Worm (Caenorhabditis elegans): ENCODE data around the gene elks-1.

- no peak for TF ChIP-seq nhr-237 (tag; optimal IDR thresholded peaks at IDR 0.05)
- TF ChIP-seq nhr-76 (tag; optimal IDR thresholded peaks at IDR 0.05), result no peak
- TF ChIP-seq lsy-2 (tag; optimal IDR thresholded peaks at IDR 0.05), result no peak
- TF ChIP-seq lin-32 (GFP tag; optimal IDR thresholded peaks at IDR 0.05), result no peak
- TF ChIP-seq snpc-4 (tag; optimal IDR thresholded peaks at IDR 0.05), result no peak
- no peak for TF ChIP-seq ham-2 (GFP tag; optimal IDR thresholded peaks at IDR 0.05)
- no peak for TF ChIP-seq pha-4 (tag; optimal IDR thresholded peaks at IDR 0.05)
- TF ChIP-seq bed-3 (GFP tag; optimal IDR thresholded peaks at IDR 0.05), result no peak
- no peak for TF ChIP-seq nhr-2 (tag; optimal IDR thresholded peaks at IDR 0.05)
- TF ChIP-seq elt-3 (tag; optimal IDR thresholded peaks at IDR 0.05), result no peak
- TF ChIP-seq ces-1 (GFP tag; optimal IDR thresholded peaks at IDR 0.05), result no peak
- TF ChIP-seq nhr-12 (tag; optimal IDR thresholded peaks at IDR 0.05), result no peak
Observed at ce11 chrIV:3310662-3311219, 39.1 kb downstream of the elks-1 start.

Data from whole organism, mixed stage, embryonic.